Worm (Caenorhabditis elegans): ENCODE data around the gene F46B3.14.

The F46B3.14 gene

ce11 chrV:20648868-20649267 is 17.7 kb upstream of the F46B3.14 start:
- TF ChIP-seq Y95B8A.8 (GFP tag; IDR thresholded peaks at IDR 0.05) (no peak), mel-28 (tag; optimal IDR thresholded peaks at IDR 0.05; ENCODE audit: borderline replicate concordance) (no peak), C17E4.6 (GFP tag; IDR thresholded peaks at IDR 0.05) (no peak), madf-8 (GFP tag; conservative IDR thresholded peaks at IDR 0.05) (no peak), die-1 (tag; optimal IDR thresholded peaks at IDR 0.05) (no peak), tlf-1 (GFP tag; optimal IDR thresholded peaks at IDR 0.05) (no peak), nfya-1 (tag; optimal IDR thresholded peaks at IDR 0.05; ENCODE audit: borderline replicate concordance, insufficient read depth) (no peak), snpc-4 (GFP tag; optimal IDR thresholded peaks at IDR 0.05) (no peak), snpc-4 (tag; optimal IDR thresholded peaks at IDR 0.05) (no peak), ztf-6 (GFP tag; IDR thresholded peaks at IDR 0.05) (no peak), Y67H2A.10 (GFP tag; conservative IDR thresholded peaks at IDR 0.05) (no peak), hrde-1 (tag; optimal IDR thresholded peaks at IDR 0.05; ENCODE audit: borderline replicate concordance) (no peak), pbrm-1 (GFP tag; IDR thresholded peaks at IDR 0.05) (no peak), egl-44 (GFP tag; IDR thresholded peaks at IDR 0.05) (no peak), let-526 (GFP tag; IDR thresholded peaks at IDR 0.05) (no peak)

ce11 chrV:20645479-20645878 is 14.3 kb upstream of the F46B3.14 start:
- TF ChIP-seq ztf-22 (GFP tag; optimal IDR thresholded peaks at IDR 0.05), result no peak
- TF ChIP-seq F39B2.1 (GFP tag; IDR thresholded peaks at IDR 0.05), result no peak
- no peak for TF ChIP-seq C17E4.6 (GFP tag; IDR thresholded peaks at IDR 0.05)
- no peak for TF ChIP-seq sea-2 (GFP tag; IDR thresholded peaks at IDR 0.05)
- no peak for TF ChIP-seq egl-18 (GFP tag; IDR thresholded peaks at IDR 0.05)
- no peak for TF ChIP-seq C06A6.2 (GFP tag; conservative IDR thresholded peaks at IDR 0.05)

- TF ChIP-seq Y67H2A.10 (GFP tag; conservative IDR thresholded peaks at IDR 0.05), result no peak
- no peak for TF ChIP-seq let-607 (tag; optimal IDR thresholded peaks at IDR 0.05)
These were observed 10.7 kb upstream of the F46B3.14 start, which contains the start of gene srxa-15 for ce11 chrV:20641896-20642295. srxa-15 (plus strand) TSS chrV:20642196.

- TF ChIP-seq nhr-90 (tag; optimal IDR thresholded peaks at IDR 0.05) (no peak), attf-5 (GFP tag; optimal IDR thresholded peaks at IDR 0.05) (no peak), Y79H2A.3 (GFP tag; conservative IDR thresholded peaks at IDR 0.05) (no peak), madf-3 (GFP tag; IDR thresholded peaks at IDR 0.05) (no peak), lag-1 (GFP tag; IDR thresholded peaks at IDR 0.05) (no peak), egrh-3 (GFP tag; IDR thresholded peaks at IDR 0.05) (no peak), unc-62 (GFP tag; optimal IDR thresholded peaks at IDR 0.05) (no peak), Y56A3A.18 (GFP tag; IDR thresholded peaks at IDR 0.05) (no peak), athp-1 (tag; optimal IDR thresholded peaks at IDR 0.05) (no peak), aptf-2 (GFP tag; conservative IDR thresholded peaks at IDR 0.05) (no peak), F55B11.4 (tag; optimal IDR thresholded peaks at IDR 0.05; ENCODE audit: borderline replicate concordance, insufficient read depth) (no peak), ztf-6 (GFP tag; IDR thresholded peaks at IDR 0.05) (no peak), mel-28 (tag; optimal IDR thresholded peaks at IDR 0.05; ENCODE audit: borderline replicate concordance) (no peak), rec-8 (tag; optimal IDR thresholded peaks at IDR 0.05) (no peak), snpc-1.3 (tag; optimal IDR thresholded peaks at IDR 0.05; ENCODE audit: insufficient read depth) (no peak), sea-2 (GFP tag; IDR thresholded peaks at IDR 0.05) (no peak), bed-1 (GFP tag; IDR thresholded peaks at IDR 0.05) (no peak), F23B12.7 (tag; optimal IDR thresholded peaks at IDR 0.05; ENCODE audit: insufficient read depth) (no peak)
These were observed 8.1 kb upstream of the F46B3.14 start, which contains the start of gene srxa-14 for ce11 chrV:20639294-20639693. srxa-14 (plus strand) TSS chrV:20639594.
